Fruit fly (Drosophila melanogaster): ENCODE results near the gene M1BP.

The M1BP gene

dm6 chr3R:8747871-8748775, 16.6 kb upstream of the M1BP start (continued):
- TF ChIP-seq HLH3B (GFP tag; IDR thresholded peaks at IDR 0.05) (no peak), hbn (GFP tag; IDR thresholded peaks at IDR 0.05; ENCODE audit: partially characterized antibody) (no peak), CG12299 (tag; optimal IDR thresholded peaks at IDR 0.05) (no peak), CG6254 (GFP tag; optimal IDR thresholded peaks at IDR 0.05) (no peak), CG15479 (GFP tag; optimal IDR thresholded peaks at IDR 0.05) (peak; percentile 53), CG13287 (GFP tag; IDR thresholded peaks at IDR 0.05; ENCODE audit: partially characterized antibody) (no peak), nerfin-1 (tag; optimal IDR thresholded peaks at IDR 0.05) (peak; percentile 97), BEAF-32 (GFP tag; optimal IDR thresholded peaks at IDR 0.05) (no peak), CG8765 (GFP tag; IDR thresholded peaks at IDR 0.05) (no peak), Dbx (GFP tag; IDR thresholded peaks at IDR 0.05) (0 out of 3 replicates have a peak, but pooled peaks have one; percentile 34), gro (GFP tag; optimal IDR thresholded peaks at IDR 0.05) (no peak), CG2120 (GFP tag; optimal IDR thresholded peaks at IDR 0.05) (peak; percentile 3), Xrp1 (GFP tag; IDR thresholded peaks at IDR 0.05) (no peak), cwo (GFP tag; optimal IDR thresholded peaks at IDR 0.05) (peak; percentile 14), CG9817 (tag; optimal IDR thresholded peaks at IDR 0.05) (no peak), CG2678 (tag; optimal IDR thresholded peaks at IDR 0.05) (no peak), CG12391 (tag; optimal IDR thresholded peaks at IDR 0.05) (no peak), cad (GFP tag; optimal IDR thresholded peaks at IDR 0.05) (no peak), Med (GFP tag) (peak; percentile 64), Rfx (GFP tag; IDR thresholded peaks at IDR 0.05) (0 out of 2 replicates have a peak, but pooled peaks have one; percentile 6), Optix (GFP tag; IDR thresholded peaks at IDR 0.05) (no peak), fd3F (GFP tag; optimal IDR thresholded peaks at IDR 0.05) (no peak), unc-4 (GFP tag; IDR thresholded peaks at IDR 0.05; ENCODE audit: partially characterized antibody) (no peak), CG5953 (GFP tag; IDR thresholded peaks at IDR 0.05) (no peak), CG4360 (GFP tag; IDR thresholded peaks at IDR 0.05) (no peak), CG9727 (GFP tag; optimal IDR thresholded peaks at IDR 0.05) (peak; percentile 33), lov (optimal IDR thresholded peaks at IDR 0.05) (no peak), lov (GFP tag; IDR thresholded peaks at IDR 0.05) (no peak), inv (GFP tag; IDR thresholded peaks at IDR 0.05; ENCODE audit: partially characterized antibody) (no peak), CG7556 (GFP tag; optimal IDR thresholded peaks at IDR 0.05) (peak; percentile 10), Nf-YA (GFP tag; IDR thresholded peaks at IDR 0.05) (no peak), CG10979 (tag; optimal IDR thresholded peaks at IDR 0.05) (no peak), CG9437 (GFP tag; optimal IDR thresholded peaks at IDR 0.05) (peak; percentile 92), Asciz (GFP tag; optimal IDR thresholded peaks at IDR 0.05) (no peak), zen (tag; optimal IDR thresholded peaks at IDR 0.05) (no peak), pan (optimal IDR thresholded peaks at IDR 0.05) (no peak), pan (GFP tag; optimal IDR thresholded peaks at IDR 0.05 in 1 of 2, IDR thresholded peaks at IDR 0.05 in 1 of 2) (no peak), CG13894 (tag; optimal IDR thresholded peaks at IDR 0.05) (no peak), Doc2 (GFP tag; IDR thresholded peaks at IDR 0.05) (no peak), amos (GFP tag; IDR thresholded peaks at IDR 0.05; ENCODE audit: partially characterized antibody) (no peak), sisA (GFP tag; IDR thresholded peaks at IDR 0.05) (no peak), Usf (GFP tag; optimal IDR thresholded peaks at IDR 0.05) (peak; percentile 1), sr (GFP tag; IDR thresholded peaks at IDR 0.05) (no peak), salm (tag; optimal IDR thresholded peaks at IDR 0.05) (no peak), CG33557 (GFP tag; optimal IDR thresholded peaks at IDR 0.05) (no peak), Lim3 (GFP tag; IDR thresholded peaks at IDR 0.05) (no peak), CG2202 (tag; optimal IDR thresholded peaks at IDR 0.05) (no peak), CG2712 (tag; optimal IDR thresholded peaks at IDR 0.05) (no peak), vfl (GFP tag; optimal IDR thresholded peaks at IDR 0.05) (no peak)

Data from whole organism, embryonic.